Fruit fly (Drosophila melanogaster) whole organism, embryonic: ENCODE data around the gene CG45490.

ENCODE experiments used
- BtbVII ChIP-seq: fragments of 200-800 bp; sonication (Bioruptor generic); optimal IDR thresholded peaks from 3 replicates; lab custom pipeline; 2017; ENCODE audit warnings: missing biosample characterization, mild to moderate bottlenecking, missing genetic modification characterization
- CG10147 ChIP-seq: fragments of 200-800 bp; sonication (Bioruptor generic); optimal IDR thresholded peaks from 2 replicates; lab custom pipeline; 2019; ENCODE audit warnings: missing biosample characterization, mild to moderate bottlenecking, missing genetic modification characterization, moderate library complexity
- CG10543 ChIP-seq: fragments of 200-800 bp; sonication (Bioruptor generic); optimal IDR thresholded peaks from 3 replicates; lab custom pipeline; 2017; ENCODE audit warnings: missing biosample characterization, mild to moderate bottlenecking, missing genetic modification characterization, moderate library complexity
- CG12236 ChIP-seq: fragments of 200-800 bp; sonication (Bioruptor generic); optimal IDR thresholded peaks from 2 replicates; lab custom pipeline; 2016; ENCODE audit warnings: missing biosample characterization, missing genetic modification characterization
- CG1233 ChIP-seq: fragments of 200-800 bp; sonication (Bioruptor generic); optimal IDR thresholded peaks from 4 replicates; lab custom pipeline; 2018; ENCODE audit warnings: missing biosample characterization, mild to moderate bottlenecking, missing genetic modification characterization
- CG12744 ChIP-seq: fragments of 200-800 bp; sonication (Bioruptor generic); optimal IDR thresholded peaks from 2 replicates; lab custom pipeline; 2016; ENCODE audit warnings: missing biosample characterization, missing genetic modification characterization
- CG13894 ChIP-seq: fragments of 200-800 bp; sonication (Bioruptor generic); optimal IDR thresholded peaks from 3 replicates; lab custom pipeline; 2018; ENCODE audit warnings: missing biosample characterization, mild to moderate bottlenecking, missing genetic modification characterization, moderate library complexity
- CG1647 ChIP-seq: fragments of 200-800 bp; sonication (Bioruptor generic); optimal IDR thresholded peaks from 3 replicates; lab custom pipeline; 2016; ENCODE audit warnings: missing biosample characterization, missing genetic modification characterization
- CG17912 ChIP-seq: fragments of 200-800 bp; sonication (Bioruptor generic); optimal IDR thresholded peaks from 2 replicates; lab custom pipeline; 2018; ENCODE audit warnings: missing biosample characterization, mild to moderate bottlenecking, missing genetic modification characterization
- CG34422 ChIP-seq: fragments of 200-800 bp; sonication (Bioruptor generic); IDR thresholded peaks from 3 replicates; pipeline ENCODE4 v1.3.6; 2022; ENCODE audit warnings: missing biosample characterization, missing genetic modification characterization
- CG3838 ChIP-seq: fragments of 200-800 bp; sonication (Bioruptor generic); optimal IDR thresholded peaks from 3 replicates; lab custom pipeline; 2016; ENCODE audit warnings: missing biosample characterization, missing genetic modification characterization
- CG4707 ChIP-seq: fragments of 200-800 bp; sonication (Bioruptor generic); optimal IDR thresholded peaks from 2 replicates; lab custom pipeline; 2018; ENCODE audit warnings: missing biosample characterization, mild to moderate bottlenecking, missing genetic modification characterization, moderate library complexity
- CG6765 ChIP-seq: fragments of 200-800 bp; sonication (Bioruptor generic); optimal IDR thresholded peaks from 3 replicates; lab custom pipeline; 2017; ENCODE audit warnings: missing biosample characterization, mild to moderate bottlenecking, missing genetic modification characterization
- CG8281 ChIP-seq: fragments of 200-800 bp; sonication (Bioruptor generic); optimal IDR thresholded peaks from 2 replicates; lab custom pipeline; 2018; ENCODE audit warnings: missing biosample characterization, mild to moderate bottlenecking, missing genetic modification characterization, moderate library complexity
- CG8359 ChIP-seq: fragments of 200-800 bp; sonication (Bioruptor generic); optimal IDR thresholded peaks from 2 replicates; lab custom pipeline; 2017; ENCODE audit warnings: missing biosample characterization, mild to moderate bottlenecking, missing genetic modification characterization, borderline replicate concordance
- CG8388 ChIP-seq: fragments of 200-800 bp; sonication (Bioruptor generic); optimal IDR thresholded peaks from 2 replicates; lab custom pipeline; 2019; ENCODE audit warnings: missing biosample characterization, mild to moderate bottlenecking, missing genetic modification characterization, moderate library complexity
- CG9817 ChIP-seq: fragments of 200-800 bp; sonication (Bioruptor generic); optimal IDR thresholded peaks from 2 replicates; lab custom pipeline; 2018; ENCODE audit warnings: missing biosample characterization, mild to moderate bottlenecking, missing genetic modification characterization, moderate library complexity
- Camta ChIP-seq: fragments of 200-800 bp; sonication (Bioruptor generic); optimal IDR thresholded peaks from 2 replicates; lab custom pipeline; 2016; ENCODE audit warnings: missing biosample characterization, missing genetic modification characterization
- Dip3 ChIP-seq: fragments of 200-800 bp; sonication (Bioruptor generic); optimal IDR thresholded peaks from 3 replicates; lab custom pipeline; 2016; ENCODE audit warnings: missing biosample characterization, missing genetic modification characterization
- Eip74EF ChIP-seq, 2 experiments: fragments of 200-800 bp in 1 of 2; fragments of >200 bp in 1 of 2; sonication (Bioruptor generic) in 1 of 2; optimal IDR thresholded peaks; 2 replicates each; lab custom pipeline; 2017 to 2019; ENCODE audit warnings: missing biosample characterization in 2 of 2, missing genetic modification characterization in 2 of 2, mild to moderate bottlenecking in 1 of 2, moderate library complexity in 1 of 2
- Hmr ChIP-seq: fragments of 200-800 bp; sonication (Bioruptor generic); optimal IDR thresholded peaks from 3 replicates; lab custom pipeline; 2017; ENCODE audit warnings: mild to moderate bottlenecking, missing biosample characterization, missing genetic modification reagents, missing genetic modification characterization
- Mrtf ChIP-seq: fragments of 200-800 bp; sonication (Bioruptor generic); IDR thresholded peaks from 3 replicates; pipeline ENCODE4 v1.3.6; 2022; ENCODE audit warnings: missing biosample characterization, missing genetic modification characterization
- Myb ChIP-seq: fragments of 200-800 bp; sonication (Bioruptor generic); optimal IDR thresholded peaks from 2 replicates; lab custom pipeline; 2016; ENCODE audit warnings: missing biosample characterization, missing genetic modification characterization
- Ravus ChIP-seq: fragments of 200-800 bp; sonication (Bioruptor generic); IDR thresholded peaks from 2 replicates; pipeline ENCODE4 v1.3.6; 2022; ENCODE audit warnings: missing biosample characterization, missing genetic modification characterization
- Ssrp ChIP-seq: fragments of 200-800 bp; sonication (Bioruptor generic); optimal IDR thresholded peaks from 2 replicates; lab custom pipeline; 2018; ENCODE audit warnings: missing biosample characterization, mild to moderate bottlenecking, missing genetic modification characterization, moderate library complexity
- Usf ChIP-seq: fragments of 200-800 bp; sonication (Bioruptor generic); optimal IDR thresholded peaks from 2 replicates; lab custom pipeline; 2017; ENCODE audit warnings: missing genotype, missing biosample characterization, missing genetic modification characterization
- Xrp1 ChIP-seq: fragments of 200-800 bp; sonication (Bioruptor generic); IDR thresholded peaks from 2 replicates; pipeline ENCODE4 v1.3.6; 2022; ENCODE audit warnings: missing biosample characterization, missing genetic modification characterization
- bab2 ChIP-seq: fragments of 200-800 bp; sonication (Bioruptor generic); optimal IDR thresholded peaks from 2 replicates; lab custom pipeline; 2016; ENCODE audit warnings: missing biosample characterization, missing genetic modification characterization
- chm ChIP-seq: fragments of 200-800 bp; sonication (Bioruptor generic); IDR thresholded peaks from 2 replicates; pipeline ENCODE4 v1.3.6; 2022; ENCODE audit warnings: missing biosample characterization, missing genetic modification characterization
- croc ChIP-seq: fragments of 200-800 bp; sonication (Bioruptor generic); conservative IDR thresholded peaks from 3 replicates; pipeline ENCODE4 v1.3.6; 2022; ENCODE audit warnings: missing biosample characterization, missing genetic modification characterization
- crol ChIP-seq: fragments of 200-800 bp; sonication (Bioruptor generic); IDR thresholded peaks from 2 replicates; pipeline ENCODE4 v1.3.6; 2022; ENCODE audit warnings: missing biosample characterization, missing genetic modification characterization
- fd3F ChIP-seq: fragments of 200-800 bp; sonication (Bioruptor generic); optimal IDR thresholded peaks from 2 replicates; lab custom pipeline; 2018; ENCODE audit warnings: missing biosample characterization, mild to moderate bottlenecking, missing genetic modification characterization, moderate library complexity
- fru ChIP-seq: fragments of >200 bp; optimal IDR thresholded peaks from 2 replicates; lab custom pipeline; 2017
- gem ChIP-seq: fragments of 200-800 bp; sonication (Bioruptor generic); optimal IDR thresholded peaks from 2 replicates; lab custom pipeline; 2019; ENCODE audit warnings: missing biosample characterization, mild to moderate bottlenecking, missing genetic modification characterization, moderate library complexity
- otp ChIP-seq: fragments of 200-800 bp; sonication (Bioruptor generic); IDR thresholded peaks from 3 replicates; pipeline ENCODE4, ENCODE4 v1.3.6; 2022; ENCODE audit warnings: missing biosample characterization, missing genetic modification characterization
- p53 ChIP-seq: fragments of 200-800 bp; sonication (Bioruptor generic); optimal IDR thresholded peaks from 2 replicates; lab custom pipeline; 2016; ENCODE audit warnings: missing biosample characterization, missing genetic modification characterization
- schlank ChIP-seq: fragments of 200-800 bp; sonication (Bioruptor generic); optimal IDR thresholded peaks from 2 replicates; lab custom pipeline; 2018; ENCODE audit warnings: missing biosample characterization, mild to moderate bottlenecking, missing genetic modification characterization
- sd ChIP-seq: fragments of 200-800 bp; sonication (Bioruptor generic); optimal IDR thresholded peaks from 3 replicates; lab custom pipeline; 2018; ENCODE audit warnings: missing biosample characterization, mild to moderate bottlenecking, missing genetic modification characterization, moderate library complexity
- sima ChIP-seq: fragments of 200-800 bp; sonication (Bioruptor generic); optimal IDR thresholded peaks from 2 replicates; lab custom pipeline; 2016; ENCODE audit warnings: missing biosample characterization, missing genetic modification characterization
- sisA ChIP-seq: fragments of 200-800 bp; sonication (Bioruptor generic); IDR thresholded peaks from 2 replicates; pipeline ENCODE4 v1.3.6; 2022; ENCODE audit warnings: missing biosample characterization, missing genetic modification characterization
- slp2 ChIP-seq: fragments of 200-800 bp; sonication (Bioruptor generic); optimal IDR thresholded peaks from 2 replicates; lab custom pipeline; 2016; ENCODE audit warnings: missing biosample characterization, missing genetic modification characterization
- stc ChIP-seq: fragments of 200-800 bp; sonication (Bioruptor generic); IDR thresholded peaks from 2 replicates; pipeline ENCODE4 v1.3.6; 2022; ENCODE audit warnings: missing biosample characterization, missing genetic modification characterization
- sug ChIP-seq: fragments of 200-800 bp; optimal IDR thresholded peaks from 2 replicates; lab custom pipeline; 2019; ENCODE audit warnings: missing biosample characterization, mild to moderate bottlenecking, missing genetic modification characterization, moderate library complexity
- tap ChIP-seq: fragments of 200-800 bp; optimal IDR thresholded peaks from 3 replicates; lab custom pipeline; 2019; ENCODE audit warnings: missing biosample characterization, mild to moderate bottlenecking, missing genetic modification characterization, moderate library complexity
- tll ChIP-seq, 2 experiments: fragments of 200-800 bp in 1 of 2; fragments of >200 bp in 1 of 2; sonication (Bioruptor generic) in 1 of 2; optimal IDR thresholded peaks; 2 replicates each; lab custom pipeline; 2017 to 2019; ENCODE audit warnings: missing biosample characterization in 2 of 2, missing genetic modification characterization in 2 of 2, mild to moderate bottlenecking in 1 of 2, moderate library complexity in 1 of 2
- tup ChIP-seq: fragments of 200-800 bp; sonication (Bioruptor generic); optimal IDR thresholded peaks from 2 replicates; lab custom pipeline; 2016; ENCODE audit warnings: missing biosample characterization, mild to moderate bottlenecking, missing genetic modification characterization, moderate library complexity
- unc-4 ChIP-seq: fragments of 200-800 bp; sonication (Bioruptor generic); IDR thresholded peaks from 2 replicates; pipeline ENCODE4 v1.3.6; 2022; ENCODE audit warnings: missing biosample characterization, missing genetic modification characterization; ENCODE audit not compliant: partially characterized antibody
- usp ChIP-seq: fragments of >200 bp; optimal IDR thresholded peaks from 2 replicates; lab custom pipeline; 2017; ENCODE audit warnings: missing biosample characterization, missing genetic modification characterization
- wek ChIP-seq: fragments of 200-800 bp; sonication (Bioruptor generic); optimal IDR thresholded peaks from 3 replicates; lab custom pipeline; 2018; ENCODE audit warnings: missing biosample characterization, mild to moderate bottlenecking, missing genetic modification characterization, moderate library complexity

CG45490 gene

dm6 chrX:19889128-19889756 lies 44.9 kb downstream of the CG45490 start (continued):
- TF ChIP-seq tap (tag; lab: Kevin White, UChicago) (peak; percentile 58), Xrp1 (GFP tag; lab: Robert Waterston, UW) (peak; percentile 88), Dip3 (GFP tag; lab: Kevin White, UChicago) (peak; percentile 81), CG4707 (GFP tag; lab: Kevin White, UChicago) (peak; percentile 71), CG10543 (GFP tag; lab: Kevin White, UChicago) (peak; percentile 18), tll (GFP tag; optimal IDR thresholded peaks at IDR 0.05; lab: Kevin White, UChicago) (peak in 1 of 2 experiments; percentile 57), sima (peak; percentile 68), Hmr (peak; percentile 88), CG6765 (GFP tag; lab: Kevin White, UChicago) (peak; percentile 40), Mrtf (peak; percentile 85), CG8359 (GFP tag; lab: Kevin White, UChicago) (peak; percentile 21), unc-4 (GFP tag; lab: Robert Waterston, UW) (no peak), tup (GFP tag; lab: Kevin White, UChicago) (peak; percentile 71), sisA (GFP tag; lab: Robert Waterston, UW) (peak; percentile 85), slp2 (GFP tag; lab: Kevin White, UChicago) (peak; percentile 81), Ssrp (peak; percentile 83), CG8388 (GFP tag; lab: Kevin White, UChicago) (peak; percentile 77), schlank (peak; percentile 77), CG1647 (GFP tag; lab: Kevin White, UChicago) (peak; percentile 74), CG3838 (GFP tag; lab: Kevin White, UChicago) (peak; percentile 43), CG9817 (tag; lab: Kevin White, UChicago) (peak; percentile 85), sug (peak; percentile 66), gem (tag; lab: Kevin White, UChicago) (peak; percentile 91), bab2 (GFP tag; lab: Kevin White, UChicago) (peak; percentile 84), Usf (GFP tag; lab: Kevin White, UChicago) (peak; percentile 77), sd (tag; lab: Kevin White, UChicago) (peak; percentile 89), Ravus (GFP tag; lab: Robert Waterston, UW) (peak; percentile 37), CG12236 (GFP tag; lab: Kevin White, UChicago) (peak; percentile 78), p53 (GFP tag; lab: Kevin White, UChicago) (peak; percentile 64), stc (GFP tag; lab: Robert Waterston, UW) (peak; percentile 71), CG1233 (GFP tag; lab: Kevin White, UChicago) (peak; percentile 81), fd3F (GFP tag; lab: Kevin White, UChicago) (peak; percentile 73), BtbVII (GFP tag; lab: Kevin White, UChicago) (peak; percentile 71), Eip74EF (GFP tag; optimal IDR thresholded peaks at IDR 0.05; lab: Kevin White, UChicago) (peak in 1 of 2 experiments; percentile 16), Camta (GFP tag; lab: Kevin White, UChicago) (peak; percentile 80), chm (GFP tag; lab: Robert Waterston, UW) (peak; percentile 82), fru (no peak), CG10147 (GFP tag; lab: Kevin White, UChicago) (peak; percentile 78), CG34422 (GFP tag; lab: Robert Waterston, UW) (peak; percentile 89), wek (GFP tag; lab: Kevin White, UChicago) (peak; percentile 73), otp (GFP tag; lab: Robert Waterston, UW) (peak; percentile 82; the same call in 2 of the 3 replicates), Myb (GFP tag; lab: Kevin White, UChicago) (peak; percentile 72), crol (GFP tag; lab: Robert Waterston, UW) (no peak; the same call in 1 of the 2 replicates), CG12744 (GFP tag; lab: Kevin White, UChicago) (peak; percentile 77), CG17912 (peak; percentile 52), CG8281 (tag; lab: Kevin White, UChicago) (peak; percentile 56), usp (GFP tag; lab: Kevin White, UChicago) (no peak), croc (GFP tag; lab: Robert Waterston, UW) (peak; percentile 72), CG13894 (peak; percentile 77)
